Fruit fly (Drosophila melanogaster): ENCODE measurements around the gene ush.

- TF ChIP-seq CG6254 (GFP tag; optimal IDR thresholded peaks at IDR 0.05) (no peak), CG8478 (optimal IDR thresholded peaks at IDR 0.05) (no peak), gro (GFP tag; optimal IDR thresholded peaks at IDR 0.05) (no peak), CG5245 (GFP tag; optimal IDR thresholded peaks at IDR 0.05) (no peak), pros (GFP tag; optimal IDR thresholded peaks at IDR 0.05) (no peak), grau (tag; optimal IDR thresholded peaks at IDR 0.05) (no peak), tgo (GFP tag; IDR thresholded peaks at IDR 0.05) (no peak)
Observed at dm6 chr2L:492225-492624, 16.2 kb downstream of the ush start.

All from whole organism, embryonic.